Worm (Caenorhabditis elegans): ENCODE data around the gene ZK688.10.

- TF ChIP-seq tab-1 (GFP tag; IDR thresholded peaks at IDR 0.05) (no peak), ztf-29 (GFP tag; IDR thresholded peaks at IDR 0.05) (no peak), klf-2 (GFP tag; conservative IDR thresholded peaks at IDR 0.05) (no peak), T22C8.4 (GFP tag; IDR thresholded peaks at IDR 0.05) (no peak), flt-1 (GFP tag; IDR thresholded peaks at IDR 0.05) (no peak), ref-1 (GFP tag; conservative IDR thresholded peaks at IDR 0.05) (no peak), ztf-23 (GFP tag; IDR thresholded peaks at IDR 0.05) (no peak), cog-1 (tag; optimal IDR thresholded peaks at IDR 0.05) (no peak), med-1 (GFP tag; optimal IDR thresholded peaks at IDR 0.05; ENCODE audit: insufficient read depth) (no peak)
Measured at ce11 chrIII:7873481-7873880, 23.3 kb downstream of the ZK688.10 start, which contains the start of gene tyr-1.

All from whole organism, midembryonic.